Fruit fly (Drosophila melanogaster) whole organism, wandering third instar larva: ENCODE measurements around the gene Mur2B.

Experiments used
- Abd-B ChIP-seq: fragments of >200 bp; optimal IDR thresholded peaks from 2 replicates; lab custom pipeline; 2017; ENCODE audit warnings: missing biosample characterization, missing genetic modification characterization
- CG32264 ChIP-seq: fragments of 200-800 bp; sonication (Bioruptor generic); optimal IDR thresholded peaks from 2 replicates; lab custom pipeline; 2016; ENCODE audit warnings: missing biosample characterization, missing genetic modification characterization
- CG9705 ChIP-seq: fragments of 200-800 bp; sonication (Bioruptor generic); optimal IDR thresholded peaks from 2 replicates; lab custom pipeline; 2018; ENCODE audit warnings: missing biosample characterization, mild to moderate bottlenecking, missing genetic modification characterization
- CrebA ChIP-seq: fragments of 200-800 bp; sonication (Bioruptor generic); optimal IDR thresholded peaks from 2 replicates; lab custom pipeline; 2016; ENCODE audit warnings: missing biosample characterization, mild to moderate bottlenecking, missing genetic modification characterization, borderline replicate concordance
- Dfd ChIP-seq: fragments of >200 bp; optimal IDR thresholded peaks from 2 replicates; lab custom pipeline; 2017; ENCODE audit warnings: missing biosample characterization, missing genetic modification characterization
- Dif ChIP-seq: fragments of 200-275, 200-300 bp; sonication (Bioruptor generic); optimal IDR thresholded peaks from 2 replicates; lab custom pipeline; 2018; ENCODE audit warnings: missing biosample characterization, missing genetic modification characterization; ENCODE audit not compliant: partially characterized antibody
- GATAd ChIP-seq: sonication (Bioruptor generic); optimal IDR thresholded peaks from 2 replicates; lab custom pipeline; 2016; ENCODE audit warnings: missing biosample characterization, missing genetic modification characterization
- HLH106 ChIP-seq: fragments of 200-800 bp; optimal IDR thresholded peaks from 3 replicates; lab custom pipeline; 2019; ENCODE audit warnings: missing biosample characterization, mild to moderate bottlenecking, missing genetic modification characterization, moderate library complexity
- Hnf4 ChIP-seq: fragments of 200-800 bp; sonication (Bioruptor generic); optimal IDR thresholded peaks from 2 replicates; lab custom pipeline; 2016; ENCODE audit warnings: missing biosample characterization, mild to moderate bottlenecking, missing genetic modification characterization
- Hr78 ChIP-seq: fragments of >200 bp; optimal IDR thresholded peaks from 2 replicates; lab custom pipeline; 2017; ENCODE audit warnings: missing biosample characterization, missing genetic modification characterization
- Hr83 ChIP-seq: fragments of 200-300 bp; sonication (Bioruptor generic); optimal IDR thresholded peaks from 2 replicates; lab custom pipeline; 2016; ENCODE audit warnings: missing biosample characterization, mild to moderate bottlenecking, missing genetic modification characterization, moderate library complexity; ENCODE audit not compliant: poor library complexity, severe bottlenecking
- Jra ChIP-seq: sonication (Bioruptor generic); optimal IDR thresholded peaks from 2 replicates; lab custom pipeline; 2016; ENCODE audit warnings: missing biosample characterization, missing genetic modification characterization
- Mio ChIP-seq: sonication (Bioruptor generic); optimal IDR thresholded peaks from 2 replicates; lab custom pipeline; 2016; ENCODE audit warnings: missing biosample characterization, missing genetic modification characterization
- Myc ChIP-seq: fragments of >200 bp; optimal IDR thresholded peaks from 2 replicates; lab custom pipeline; 2017
- N ChIP-seq: fragments of >200 bp; optimal IDR thresholded peaks from 2 replicates; lab custom pipeline; 2018; ENCODE audit warnings: missing biosample characterization, missing external identifiers, missing genetic modification characterization
- OdsH ChIP-seq: fragments of 200-800 bp; sonication (Bioruptor generic); optimal IDR thresholded peaks from 2 replicates; lab custom pipeline; 2016; ENCODE audit warnings: missing biosample characterization, mild to moderate bottlenecking, missing genetic modification characterization
- Rel ChIP-seq, 2 experiments: fragments of 200-800 bp; sonication (Bioruptor generic) in 1 of 2; optimal IDR thresholded peaks; 2 replicates in 1 of 2; 3 replicates in 1 of 2; lab custom pipeline; 2016 to 2019; ENCODE audit warnings: mild to moderate bottlenecking in 2 of 2, missing biosample characterization in 2 of 2, missing genetic modification characterization in 2 of 2, moderate library complexity in 1 of 2
- Sp1 ChIP-seq: fragments of 200-800 bp; sonication (Bioruptor generic); optimal IDR thresholded peaks from 3 replicates; lab custom pipeline; 2019; ENCODE audit warnings: missing biosample characterization, mild to moderate bottlenecking, missing genetic modification characterization, moderate library complexity
- Vsx2 ChIP-seq: fragments of 200-300, 225-300 bp; sonication (Bioruptor generic); optimal IDR thresholded peaks from 2 replicates; lab custom pipeline; 2018; ENCODE audit warnings: missing biosample characterization, missing genetic modification characterization; ENCODE audit not compliant: partially characterized antibody
- br ChIP-seq: fragments of 200-800 bp; sonication (Bioruptor generic); optimal IDR thresholded peaks from 2 replicates; lab custom pipeline; 2016; ENCODE audit warnings: missing biosample characterization, missing genetic modification characterization
- brk ChIP-seq: fragments of 200-800 bp; sonication (Bioruptor generic); optimal IDR thresholded peaks from 2 replicates; lab custom pipeline; 2016; ENCODE audit warnings: missing biosample characterization, mild to moderate bottlenecking, missing genetic modification characterization
- dl ChIP-seq, 2 experiments: fragments of 175-275, 200-275 bp in 1 of 2; fragments of 200-275 bp in 1 of 2; sonication (Bioruptor generic); optimal IDR thresholded peaks; lab custom pipeline; 2018; ENCODE audit warnings: mild to moderate bottlenecking in 2 of 2, missing biosample characterization in 2 of 2, missing genetic modification characterization in 2 of 2, moderate library complexity in 2 of 2; ENCODE audit not compliant: partially characterized antibody in 2 of 2, insufficient read depth in 1 of 2
- dmrt93B ChIP-seq: fragments of 200-800 bp; sonication (Bioruptor generic); optimal IDR thresholded peaks from 2 replicates; lab custom pipeline; 2018; ENCODE audit warnings: missing biosample characterization, mild to moderate bottlenecking, missing genetic modification characterization
- dsf ChIP-seq: sonication (Bioruptor generic); optimal IDR thresholded peaks from 2 replicates; lab custom pipeline; 2016; ENCODE audit warnings: missing biosample characterization, missing genetic modification characterization, borderline replicate concordance
- ey ChIP-seq: fragments of 200-800 bp; sonication (Bioruptor generic); optimal IDR thresholded peaks from 2 replicates; lab custom pipeline; 2016; ENCODE audit warnings: missing biosample characterization, missing genetic modification characterization
- foxo ChIP-seq, 2 experiments: fragments of 200-800 bp; sonication (Bioruptor generic); optimal IDR thresholded peaks; 2 replicates in 1 of 2; 3 replicates in 1 of 2; lab custom pipeline; 2016 to 2017; ENCODE audit warnings: missing biosample characterization in 2 of 2, missing genetic modification characterization in 2 of 2
- fru ChIP-seq: fragments of 200-800 bp; sonication (Bioruptor generic); optimal IDR thresholded peaks from 3 replicates; lab custom pipeline; 2016; ENCODE audit warnings: missing biosample characterization, mild to moderate bottlenecking, missing genetic modification characterization
- h ChIP-seq: fragments of 200-800 bp; sonication (Bioruptor generic); optimal IDR thresholded peaks from 3 replicates; lab custom pipeline; 2016; ENCODE audit warnings: missing biosample characterization, mild to moderate bottlenecking, missing genetic modification characterization
- jim ChIP-seq: fragments of 175-275, 200-325 bp; sonication (Bioruptor generic); optimal IDR thresholded peaks from 2 replicates; lab custom pipeline; 2016; ENCODE audit warnings: missing biosample characterization, mild to moderate bottlenecking, missing genetic modification characterization
- lola ChIP-seq: fragments of >200 bp; optimal IDR thresholded peaks from 2 replicates; lab custom pipeline; 2017; ENCODE audit warnings: missing biosample characterization, missing genetic modification characterization
- pan ChIP-seq: fragments of >200 bp; optimal IDR thresholded peaks from 2 replicates; lab custom pipeline; 2017
- psq ChIP-seq: fragments of 200-800 bp; sonication (Bioruptor generic); optimal IDR thresholded peaks from 3 replicates; lab custom pipeline; 2017; ENCODE audit warnings: missing biosample characterization, mild to moderate bottlenecking, missing genetic modification characterization, moderate library complexity
- rgr ChIP-seq: fragments of 200-800 bp; sonication (Bioruptor generic); optimal IDR thresholded peaks from 3 replicates; lab custom pipeline; 2016; ENCODE audit warnings: missing biosample characterization, mild to moderate bottlenecking, missing genetic modification characterization
- sage ChIP-seq: fragments of 200-800 bp; sonication (Bioruptor generic); optimal IDR thresholded peaks from 2 replicates; lab custom pipeline; 2016; ENCODE audit warnings: missing biosample characterization, mild to moderate bottlenecking, missing genetic modification characterization
- sv ChIP-seq: fragments of 200-800 bp; sonication (Bioruptor generic); optimal IDR thresholded peaks from 3 replicates; lab custom pipeline; 2016; ENCODE audit warnings: missing biosample characterization, missing genetic modification characterization
- tai ChIP-seq: sonication (Bioruptor generic); optimal IDR thresholded peaks from 2 replicates; lab custom pipeline; 2016; ENCODE audit warnings: missing biosample characterization, missing genetic modification characterization
- usp ChIP-seq: fragments of >200 bp; optimal IDR thresholded peaks from 2 replicates; lab custom pipeline; 2017; ENCODE audit warnings: missing biosample characterization, missing genetic modification characterization
- woc ChIP-seq: sonication (Bioruptor generic); optimal IDR thresholded peaks from 2 replicates; lab custom pipeline; 2016; ENCODE audit warnings: missing biosample characterization, mild to moderate bottlenecking, missing genetic modification characterization

Gene Mur2B

dm6 chrX:1593352-1593751 lies 75.2 kb downstream of the Mur2B start:
- no peak for TF ChIP-seq lola
- no peak for TF ChIP-seq Hr78 (GFP tag; lab: Kevin White, UChicago)
- TF ChIP-seq CG32264 (GFP tag; lab: Kevin White, UChicago), result no peak
- no peak for TF ChIP-seq Myc (lab: Kevin White, UChicago)
- no peak for TF ChIP-seq HLH106 (tag; lab: Kevin White, UChicago)
- TF ChIP-seq sage (GFP tag; lab: Kevin White, UChicago), result no peak
- TF ChIP-seq tai (GFP tag; lab: Kevin White, UChicago), result no peak
- TF ChIP-seq dmrt93B (GFP tag; lab: Kevin White, UChicago), result no peak
- no peak for TF ChIP-seq ey (GFP tag; lab: Kevin White, UChicago)

- TF ChIP-seq HLH106 (tag; lab: Kevin White, UChicago) (no peak), Vsx2 (GFP tag; lab: Kevin White, UChicago) (no peak), Mio (GFP tag; lab: Kevin White, UChicago) (no peak), sv (no peak), N (no peak), Dfd (GFP tag; lab: Kevin White, UChicago) (no peak), psq (GFP tag; lab: Kevin White, UChicago) (no peak), tai (GFP tag; lab: Kevin White, UChicago) (no peak), h (GFP tag; lab: Kevin White, UChicago) (no peak), Hnf4 (GFP tag; lab: Kevin White, UChicago) (no peak)
Observed at dm6 chrX:1587817-1588216, 80.8 kb downstream of the Mur2B start.

- TF ChIP-seq Dfd (GFP tag; lab: Kevin White, UChicago) (peak; percentile 32), woc (GFP tag; lab: Kevin White, UChicago) (no peak), Hnf4 (GFP tag; lab: Kevin White, UChicago) (no peak), OdsH (GFP tag; lab: Kevin White, UChicago) (no peak), Mio (GFP tag; lab: Kevin White, UChicago) (no peak)
Observed at dm6 chrX:1581121-1581520, 87.5 kb downstream of the Mur2B start.

- TF ChIP-seq fru, result peak; percentile 48
- no peak for TF ChIP-seq Mio (GFP tag; lab: Kevin White, UChicago)
- no peak for TF ChIP-seq Abd-B (GFP tag; lab: Kevin White, UChicago)
- TF ChIP-seq Hr78 (GFP tag; lab: Kevin White, UChicago), result no peak
- TF ChIP-seq foxo (GFP tag; optimal IDR thresholded peaks at IDR 0.05; lab: Kevin White, UChicago), result peak in 1 of 2 experiments; percentile 52
- TF ChIP-seq lola, result no peak
- no peak for TF ChIP-seq Dfd (GFP tag; lab: Kevin White, UChicago)
- peak; percentile 56 for TF ChIP-seq dmrt93B (GFP tag; lab: Kevin White, UChicago)
- TF ChIP-seq woc (GFP tag; lab: Kevin White, UChicago), result no peak
- no peak for TF ChIP-seq sv
- peak; percentile 44 for TF ChIP-seq ey (GFP tag; lab: Kevin White, UChicago)
- peak; percentile 51 for TF ChIP-seq rgr (GFP tag; lab: Kevin White, UChicago)
- peak; percentile 30 for TF ChIP-seq h (GFP tag; lab: Kevin White, UChicago)
- TF ChIP-seq psq (GFP tag; lab: Kevin White, UChicago), result no peak
- peak; percentile 9 for TF ChIP-seq Sp1
- no peak for TF ChIP-seq tai (GFP tag; lab: Kevin White, UChicago)
- TF ChIP-seq GATAd (GFP tag; lab: Kevin White, UChicago), result no peak
- no peak for TF ChIP-seq dsf (GFP tag; lab: Kevin White, UChicago)
- no peak for TF ChIP-seq CG9705 (GFP tag; lab: Kevin White, UChicago)
- no peak for TF ChIP-seq CG32264 (GFP tag; lab: Kevin White, UChicago)
- no peak for TF ChIP-seq pan (lab: Kevin White, UChicago)
- TF ChIP-seq Myc (lab: Kevin White, UChicago), result no peak
- TF ChIP-seq br (GFP tag; lab: Kevin White, UChicago), result peak; percentile 62
- no peak for TF ChIP-seq N
- no peak for TF ChIP-seq Hr83 (GFP tag; lab: Kevin White, UChicago)
- no peak for TF ChIP-seq Jra (GFP tag; lab: Kevin White, UChicago)
- no peak for TF ChIP-seq CrebA
- peak; percentile 14 for TF ChIP-seq Hnf4 (GFP tag; lab: Kevin White, UChicago)
- TF ChIP-seq Vsx2 (GFP tag; lab: Kevin White, UChicago), result no peak
- no peak for TF ChIP-seq usp
- TF ChIP-seq dl (GFP tag; optimal IDR thresholded peaks at IDR 0.05; lab: Kevin White, UChicago; ENCODE audit: insufficient read depth in 1 of 2, partially characterized antibody in 2 of 2), result no peak
- TF ChIP-seq Rel (GFP tag; optimal IDR thresholded peaks at IDR 0.05; lab: Kevin White, UChicago), result no peak
- no peak for TF ChIP-seq Rel (tag; optimal IDR thresholded peaks at IDR 0.05; lab: Kevin White, UChicago)
- TF ChIP-seq jim (GFP tag; lab: Kevin White, UChicago), result no peak
- no peak for TF ChIP-seq Dif (GFP tag; lab: Kevin White, UChicago)
- peak; percentile 30 for TF ChIP-seq OdsH (GFP tag; lab: Kevin White, UChicago)
- no peak for TF ChIP-seq sage (GFP tag; lab: Kevin White, UChicago)
- TF ChIP-seq HLH106 (tag; lab: Kevin White, UChicago), result peak; percentile 40
- TF ChIP-seq brk (GFP tag; lab: Kevin White, UChicago), result no peak
Observed at dm6 chrX:1580328-1580727, 88.3 kb downstream of the Mur2B start.
